Fruit fly (Drosophila melanogaster): ENCODE data around the gene Gbeta13F.

Gene Gbeta13F

dm6 chrX:15859869-15860268 lies at the start of gene Gbeta13F (continued):
- peak; percentile 55 for TF ChIP-seq CG9932 (GFP tag; IDR thresholded peaks at IDR 0.05)
- TF ChIP-seq stc (GFP tag; IDR thresholded peaks at IDR 0.05): no peak
- no peak for TF ChIP-seq ci (GFP tag; IDR thresholded peaks at IDR 0.05)
- no peak for TF ChIP-seq CG4707 (GFP tag; optimal IDR thresholded peaks at IDR 0.05)
- TF ChIP-seq slbo (GFP tag; IDR thresholded peaks at IDR 0.05): peak; percentile 60
- peak; percentile 55; the same call in 2 of the 3 replicates for TF ChIP-seq vnd (GFP tag; IDR thresholded peaks at IDR 0.05; ENCODE audit: partially characterized antibody)
- no peak for TF ChIP-seq CG12769 (tag; optimal IDR thresholded peaks at IDR 0.05)
- TF ChIP-seq CG7357 (GFP tag; IDR thresholded peaks at IDR 0.05): peak; percentile 94
- TF ChIP-seq ATbp (GFP tag; optimal IDR thresholded peaks at IDR 0.05): no peak
- no peak for TF ChIP-seq Awh (GFP tag; IDR thresholded peaks at IDR 0.05)
- TF ChIP-seq HmgZ (tag; optimal IDR thresholded peaks at IDR 0.05): no peak
- peak; percentile 70 for TF ChIP-seq BEAF-32 (GFP tag; optimal IDR thresholded peaks at IDR 0.05)
- no peak for TF ChIP-seq jigr1 (GFP tag; IDR thresholded peaks at IDR 0.05)
- no peak for TF ChIP-seq CG10565 (GFP tag; optimal IDR thresholded peaks at IDR 0.05)
- TF ChIP-seq sob (GFP tag; IDR thresholded peaks at IDR 0.05): no peak
- peak; percentile 78; the same call in 1 of the 2 replicates for TF ChIP-seq amos (GFP tag; IDR thresholded peaks at IDR 0.05; ENCODE audit: partially characterized antibody)
- no peak for TF ChIP-seq CG6854 (GFP tag; optimal IDR thresholded peaks at IDR 0.05)
- TF ChIP-seq Mad (GFP tag; optimal IDR thresholded peaks at IDR 0.05): no peak
- peak; percentile 37; the same call in 1 of the 3 replicates for TF ChIP-seq CG14860 (GFP tag; IDR thresholded peaks at IDR 0.05; ENCODE audit: partially characterized antibody)
- no peak for TF ChIP-seq gfzf (GFP tag; optimal IDR thresholded peaks at IDR 0.05)
- no peak for TF ChIP-seq crc (GFP tag; optimal IDR thresholded peaks at IDR 0.05)
- peak; percentile 56 for TF ChIP-seq Scr (GFP tag; IDR thresholded peaks at IDR 0.05; ENCODE audit: partially characterized antibody)
- TF ChIP-seq gsb (GFP tag; IDR thresholded peaks at IDR 0.05): no peak
- TF ChIP-seq CHES-1-like (GFP tag; optimal IDR thresholded peaks at IDR 0.05): no peak
- TF ChIP-seq Stat92E (GFP tag; optimal IDR thresholded peaks at IDR 0.05): no peak
- TF ChIP-seq Ptx1 (GFP tag; IDR thresholded peaks at IDR 0.05): peak; percentile 57
- no peak for TF ChIP-seq Aef1 (GFP tag; IDR thresholded peaks at IDR 0.05)
- TF ChIP-seq CG3847 (GFP tag; IDR thresholded peaks at IDR 0.05): peak; percentile 26; the same call in 1 of the 2 replicates
- TF ChIP-seq H2.0 (GFP tag; IDR thresholded peaks at IDR 0.05): no peak
- TF ChIP-seq YL-1 (GFP tag; optimal IDR thresholded peaks at IDR 0.05): no peak
- TF ChIP-seq ind (GFP tag; optimal IDR thresholded peaks at IDR 0.05): no peak
- no peak for TF ChIP-seq CTCF (GFP tag; optimal IDR thresholded peaks at IDR 0.05)
- TF ChIP-seq usp (GFP tag; optimal IDR thresholded peaks at IDR 0.05): no peak
- TF ChIP-seq ham (GFP tag; IDR thresholded peaks at IDR 0.05): no peak
- no peak for TF ChIP-seq Xbp1 (GFP tag; optimal IDR thresholded peaks at IDR 0.05)
- TF ChIP-seq CG14710 (tag; optimal IDR thresholded peaks at IDR 0.05): no peak
- peak; percentile 79 for TF ChIP-seq bbx (GFP tag; IDR thresholded peaks at IDR 0.05; ENCODE audit: partially characterized antibody)
- no peak for TF ChIP-seq pan (optimal IDR thresholded peaks at IDR 0.05)
- TF ChIP-seq pan (GFP tag; optimal IDR thresholded peaks at IDR 0.05 in 1 of 2, IDR thresholded peaks at IDR 0.05 in 1 of 2): peak in 1 of 2 experiments; percentile 21
- no peak for TF ChIP-seq CG11695 (GFP tag; IDR thresholded peaks at IDR 0.05)

DNA sequence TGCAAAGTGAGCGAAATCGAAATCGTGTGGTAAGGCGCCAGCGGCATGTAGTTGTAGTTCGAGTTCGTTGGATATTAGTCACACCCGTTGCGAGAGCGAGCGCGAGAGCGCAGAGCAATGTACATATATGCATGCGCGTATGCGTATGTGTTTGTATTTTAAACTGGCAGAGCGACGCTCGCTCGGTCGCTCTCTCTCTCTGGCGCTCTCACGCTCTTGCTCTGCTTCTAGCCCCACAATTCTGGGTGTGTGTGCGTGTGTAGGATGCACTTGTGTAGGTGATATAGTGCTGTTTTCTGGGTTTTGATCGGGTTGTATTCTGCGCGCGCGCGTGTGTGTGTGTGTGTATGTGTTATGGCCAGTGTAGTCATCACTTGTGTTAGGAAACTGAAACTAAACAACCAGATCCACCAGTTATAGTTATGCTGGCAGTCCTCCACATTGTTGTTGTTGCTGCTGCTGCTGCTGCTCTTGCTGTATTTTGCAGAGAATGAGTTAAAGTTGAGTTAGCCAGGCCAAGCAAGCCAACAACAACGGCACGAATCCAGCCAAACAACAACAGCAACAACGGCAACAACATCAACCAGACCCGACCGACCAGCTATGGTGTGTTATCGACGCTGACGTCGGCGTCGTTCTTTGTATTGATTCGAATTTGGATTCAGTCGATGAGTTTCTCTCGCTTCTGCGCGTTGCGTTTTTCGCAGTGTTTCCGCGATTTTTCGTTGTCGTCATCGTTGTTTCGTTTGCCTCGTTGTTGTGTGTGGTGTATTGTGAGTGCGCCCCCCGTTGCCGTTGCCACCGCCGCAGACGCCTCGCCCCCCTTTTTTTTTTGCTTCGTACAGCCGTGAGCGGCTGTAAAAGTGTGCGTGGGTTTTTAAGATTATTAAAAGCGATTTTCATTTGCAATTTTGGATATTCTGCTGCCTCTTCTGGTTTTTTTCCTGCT lies 48.0 kb upstream of the Gbeta13F start:
- TF ChIP-seq CG11085 (GFP tag; IDR thresholded peaks at IDR 0.05): no peak
- TF ChIP-seq z (GFP tag; IDR thresholded peaks at IDR 0.05): peak; percentile 56; the same call in 1 of the 3 replicates
- peak; percentile 5 for TF ChIP-seq CG8924 (tag; optimal IDR thresholded peaks at IDR 0.05)
- no peak for TF ChIP-seq Optix (GFP tag; IDR thresholded peaks at IDR 0.05)
- TF ChIP-seq Spps (tag; optimal IDR thresholded peaks at IDR 0.05): no peak
- TF ChIP-seq CG32772 (GFP tag; IDR thresholded peaks at IDR 0.05): 0 out of 2 replicates have a peak, but pooled peaks have one; percentile 47
- no peak for TF ChIP-seq fru (optimal IDR thresholded peaks at IDR 0.05)
- TF ChIP-seq PHDP (tag; optimal IDR thresholded peaks at IDR 0.05): no peak
- peak; percentile 54 for TF ChIP-seq corto (GFP tag; optimal IDR thresholded peaks at IDR 0.05)
- no peak for TF ChIP-seq Lim3 (GFP tag; IDR thresholded peaks at IDR 0.05)
- no peak for TF ChIP-seq pb (GFP tag; optimal IDR thresholded peaks at IDR 0.05)
- peak; percentile 98 for TF ChIP-seq CG4360 (GFP tag; IDR thresholded peaks at IDR 0.05)
- no peak for TF ChIP-seq ara (GFP tag; IDR thresholded peaks at IDR 0.05)

Measured in whole organism, embryonic.